Fruit fly (Drosophila melanogaster): ENCODE data around the gene CG17896.
A peak's percentile ranks its signal among the peaks of the same experiment; 100 is the strongest.

The CG17896 gene

dm6 chrX:499589-500041 lies 6.3 kb upstream of the CG17896 start (continued):
- peak; percentile 79 for TF ChIP-seq maf-S (GFP tag; optimal IDR thresholded peaks at IDR 0.05)
- peak; percentile 61 for TF ChIP-seq gsb-n (tag; optimal IDR thresholded peaks at IDR 0.05)
- TF ChIP-seq fd96Cb (tag; optimal IDR thresholded peaks at IDR 0.05), result peak; percentile 66
- peak; percentile 82; the same call in 2 of the 3 replicates for TF ChIP-seq CG11695 (GFP tag; IDR thresholded peaks at IDR 0.05)
- peak; percentile 75 for TF ChIP-seq CG17829 (tag; optimal IDR thresholded peaks at IDR 0.05)
- TF ChIP-seq br (optimal IDR thresholded peaks at IDR 0.05), result no peak
- TF ChIP-seq CG14014 (GFP tag; IDR thresholded peaks at IDR 0.05), result peak; percentile 82
- 0 out of 3 replicates have a peak, but pooled peaks have one; percentile 30 for TF ChIP-seq vnd (GFP tag; IDR thresholded peaks at IDR 0.05; ENCODE audit: partially characterized antibody)
- TF ChIP-seq Kr (GFP tag; optimal IDR thresholded peaks at IDR 0.05), result no peak
- TF ChIP-seq wdn (GFP tag; IDR thresholded peaks at IDR 0.05), result peak; percentile 78
- TF ChIP-seq CG17612 (GFP tag; IDR thresholded peaks at IDR 0.05), result 0 out of 2 replicates have a peak, but pooled peaks have one; percentile 45
- TF ChIP-seq luna (GFP tag; optimal IDR thresholded peaks at IDR 0.05), result peak; percentile 76
- TF ChIP-seq CG17568 (GFP tag; optimal IDR thresholded peaks at IDR 0.05), result peak; percentile 88
- peak; percentile 83 for TF ChIP-seq zfh2 (GFP tag; optimal IDR thresholded peaks at IDR 0.05)
- no peak for TF ChIP-seq hkb (optimal IDR thresholded peaks at IDR 0.05)
- peak; percentile 79 for TF ChIP-seq hkb (GFP tag; IDR thresholded peaks at IDR 0.05)
- TF ChIP-seq CG11504 (tag; optimal IDR thresholded peaks at IDR 0.05), result no peak
- TF ChIP-seq jumu (GFP tag; optimal IDR thresholded peaks at IDR 0.05), result peak; percentile 67
- TF ChIP-seq CG4404 (GFP tag; IDR thresholded peaks at IDR 0.05), result peak; percentile 52; the same call in 1 of the 2 replicates
- TF ChIP-seq Atf6 (GFP tag; IDR thresholded peaks at IDR 0.05), result peak; percentile 89
- TF ChIP-seq CG30403 (GFP tag; optimal IDR thresholded peaks at IDR 0.05), result peak; percentile 81
- TF ChIP-seq CG2875 (GFP tag; optimal IDR thresholded peaks at IDR 0.05), result peak; percentile 73
- TF ChIP-seq CG7839 (tag; optimal IDR thresholded peaks at IDR 0.05), result peak; percentile 89
- 0 out of 2 replicates have a peak, but pooled peaks have one; percentile 25 for TF ChIP-seq peb (GFP tag; IDR thresholded peaks at IDR 0.05)
- peak; percentile 86 for TF ChIP-seq CG10209 (GFP tag; optimal IDR thresholded peaks at IDR 0.05)
- TF ChIP-seq Vsx1 (GFP tag; optimal IDR thresholded peaks at IDR 0.05), result peak; percentile 74
- peak; percentile 68 for TF ChIP-seq stc (GFP tag; IDR thresholded peaks at IDR 0.05)
- TF ChIP-seq NfI (GFP tag; optimal IDR thresholded peaks at IDR 0.05), result peak; percentile 84
- no peak for TF ChIP-seq eve (GFP tag; optimal IDR thresholded peaks at IDR 0.05)
- no peak for TF ChIP-seq sr (GFP tag; IDR thresholded peaks at IDR 0.05)
- TF ChIP-seq fru (optimal IDR thresholded peaks at IDR 0.05), result no peak
- TF ChIP-seq CG34376 (GFP tag; optimal IDR thresholded peaks at IDR 0.05), result peak; percentile 90
- TF ChIP-seq Nf-YA (GFP tag; IDR thresholded peaks at IDR 0.05), result peak; percentile 41; the same call in 1 of the 2 replicates
- TF ChIP-seq CG17359 (tag; optimal IDR thresholded peaks at IDR 0.05), result peak; percentile 80
- no peak for TF ChIP-seq Doc2 (GFP tag; IDR thresholded peaks at IDR 0.05)
- TF ChIP-seq bbx (GFP tag; IDR thresholded peaks at IDR 0.05; ENCODE audit: partially characterized antibody), result no peak
- TF ChIP-seq Xbp1 (GFP tag; optimal IDR thresholded peaks at IDR 0.05), result peak; percentile 71
- peak; percentile 90 for TF ChIP-seq org-1 (GFP tag; optimal IDR thresholded peaks at IDR 0.05)
- TF ChIP-seq dpn (GFP tag; optimal IDR thresholded peaks at IDR 0.05), result peak; percentile 77
- peak; percentile 57 for TF ChIP-seq CG16815 (GFP tag; optimal IDR thresholded peaks at IDR 0.05)
- peak; percentile 89 for TF ChIP-seq odd (GFP tag; optimal IDR thresholded peaks at IDR 0.05)
- peak; percentile 62 for TF ChIP-seq chn (GFP tag; optimal IDR thresholded peaks at IDR 0.05)
- TF ChIP-seq Ptx1 (GFP tag; IDR thresholded peaks at IDR 0.05), result peak; percentile 72
- TF ChIP-seq sisA (GFP tag; IDR thresholded peaks at IDR 0.05), result peak; percentile 60
- TF ChIP-seq nerfin-1 (tag; optimal IDR thresholded peaks at IDR 0.05), result peak; percentile 74
- no peak for TF ChIP-seq Doc3 (GFP tag; IDR thresholded peaks at IDR 0.05; ENCODE audit: partially characterized antibody)
- TF ChIP-seq dm (GFP tag; optimal IDR thresholded peaks at IDR 0.05), result peak; percentile 65
- peak; percentile 82 for TF ChIP-seq sug (tag; optimal IDR thresholded peaks at IDR 0.05)
- TF ChIP-seq CG7786 (GFP tag; optimal IDR thresholded peaks at IDR 0.05), result peak; percentile 85
- peak; percentile 48; the same call in 2 of the 3 replicates for TF ChIP-seq B-H1 (GFP tag; IDR thresholded peaks at IDR 0.05)
- TF ChIP-seq CG5953 (GFP tag; IDR thresholded peaks at IDR 0.05), result no peak
- peak; percentile 70 for TF ChIP-seq bab2 (GFP tag; optimal IDR thresholded peaks at IDR 0.05)

All from whole organism, embryonic.